Fruit fly (Drosophila melanogaster) whole organism, embryonic: Measurements from ENCODE around the gene CG33287.

Source experiments
- Ada2b ChIP-seq: fragments of 200-800 bp; sonication (Bioruptor generic); IDR thresholded peaks from 2 replicates; pipeline ENCODE4 v1.3.6; 2022; ENCODE audit warnings: missing biosample characterization, missing genetic modification characterization
- CG16779 ChIP-seq: fragments of 200-800 bp; sonication (Bioruptor generic); IDR thresholded peaks from 2 replicates; pipeline ENCODE4 v1.3.6; 2022; ENCODE audit warnings: missing biosample characterization, missing genetic modification characterization
- sob ChIP-seq: fragments of 200-800 bp; sonication (Bioruptor generic); IDR thresholded peaks from 2 replicates; pipeline ENCODE4 v1.3.6; 2022; ENCODE audit warnings: missing biosample characterization, missing genetic modification characterization
- tgo ChIP-seq: fragments of 200-800 bp; sonication (Bioruptor generic); IDR thresholded peaks from 3 replicates; pipeline ENCODE4 v1.3.6; 2022; ENCODE audit warnings: missing biosample characterization, missing genetic modification characterization

DNA sequence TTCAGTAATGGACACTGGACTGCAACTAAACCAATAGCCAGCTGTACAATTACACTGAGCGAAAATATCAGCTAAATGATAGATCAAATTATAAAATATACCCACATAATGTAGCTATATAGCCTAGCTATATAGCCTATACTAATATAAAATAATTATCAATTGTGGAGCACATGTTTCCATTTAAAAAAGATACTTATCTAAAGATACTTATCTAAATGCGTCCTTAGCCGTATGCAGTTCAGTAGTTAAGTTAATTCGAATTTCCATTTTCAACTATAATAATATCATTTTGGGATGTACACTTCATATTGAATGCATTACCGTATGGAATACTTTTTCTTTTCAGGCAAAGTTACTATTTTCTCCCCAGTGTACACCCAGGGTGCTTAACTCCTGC is 51.5 kb downstream of the CG33287 start:
- TF ChIP-seq tgo (GFP tag; lab: Robert Waterston, UW) (no peak), Ada2b (GFP tag; lab: Robert Waterston, UW) (no peak), CG16779 (GFP tag; lab: Robert Waterston, UW) (no peak), sob (GFP tag; lab: Robert Waterston, UW) (no peak)
